Worm (Caenorhabditis elegans) whole organism, L3 larva: ENCODE data around the gene arrd-12.

Experiments
- jun-1 ChIP-seq: fragments of 150-350 bp; optimal IDR thresholded peaks from 2 replicates; lab custom pipeline; 2014; ENCODE audit warnings: missing biosample characterization, missing genetic modification reagents, missing genetic modification characterization
- tbx-2 ChIP-seq: sonication (generic microtip); optimal IDR thresholded peaks from 2 replicates; lab custom pipeline; 2016; ENCODE audit warnings: mild to moderate bottlenecking, missing genetic modification characterization, missing compliant biosample characterization

DNA sequence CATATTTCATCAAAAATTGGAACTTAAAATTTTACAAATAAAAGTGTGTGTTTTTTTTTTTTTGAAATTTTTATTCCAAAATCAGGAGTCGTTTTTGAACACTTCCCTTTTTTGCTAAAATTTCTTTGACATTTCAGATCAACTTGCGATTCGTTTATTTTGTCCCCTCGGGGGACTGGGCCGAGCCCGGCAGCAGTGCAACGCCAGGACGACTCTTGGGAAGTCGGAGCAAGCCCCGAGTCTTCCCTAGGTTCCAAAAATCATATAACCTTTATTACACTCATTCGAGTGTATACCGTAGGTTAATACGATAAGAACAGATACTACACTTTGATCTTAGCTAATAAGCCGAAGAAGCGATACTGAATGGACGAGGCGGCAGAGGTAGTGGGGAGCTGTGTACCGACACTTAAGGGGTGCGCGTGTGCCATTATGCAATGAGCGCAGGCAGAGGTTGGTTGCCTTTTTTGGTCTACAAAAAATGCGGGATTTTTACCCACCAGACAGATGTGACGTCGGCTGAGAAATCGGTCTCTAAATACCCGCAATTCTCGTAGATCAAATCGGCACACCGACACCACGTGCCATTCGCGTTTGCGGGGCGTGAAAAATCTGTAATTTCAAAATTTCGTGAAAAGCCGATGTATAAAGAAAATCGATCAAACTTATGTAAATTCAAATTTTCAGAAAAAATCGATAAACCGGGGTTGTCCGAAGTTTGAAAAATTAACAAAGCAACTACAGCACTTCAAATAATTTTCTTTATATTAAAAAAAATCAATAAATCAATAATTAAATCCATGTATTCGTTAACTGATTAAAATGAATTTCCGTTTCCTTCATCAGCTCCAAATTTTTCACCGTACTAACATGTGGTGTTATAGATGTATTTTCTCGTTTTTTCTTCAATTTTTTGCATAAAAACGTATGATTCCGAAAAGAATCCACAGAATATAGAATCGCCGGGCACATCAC lies 48.4 kb upstream of the arrd-12 start:
- no peak for TF ChIP-seq jun-1 (tag; lab: Kevin White, UChicago)
- no peak for TF ChIP-seq tbx-2 (tag; lab: Kevin White, UChicago)
